Fruit fly (Drosophila melanogaster) whole organism, embryonic: ENCODE results near the gene meso18E.
A peak's percentile ranks its signal among the peaks of the same experiment; 100 is the strongest.

ENCODE experiments used
- Antp ChIP-seq: fragments of 200-800 bp; sonication (Bioruptor generic); optimal IDR thresholded peaks from 3 replicates; lab custom pipeline; 2016; ENCODE audit warnings: missing biosample characterization, missing genetic modification characterization
- Atf3 ChIP-seq: fragments of 200-800 bp; sonication (Bioruptor generic); optimal IDR thresholded peaks from 3 replicates; lab custom pipeline; 2016; ENCODE audit warnings: missing biosample characterization, missing genetic modification characterization
- BEAF-32 ChIP-seq: fragments of 200-800 bp; sonication (Bioruptor generic); optimal IDR thresholded peaks from 3 replicates; lab custom pipeline; 2017; ENCODE audit warnings: missing biosample characterization, missing genetic modification characterization, mild to moderate bottlenecking, moderate library complexity, missing genetic modification reagents
- CG10366 ChIP-seq: fragments of 200-800 bp; sonication (Bioruptor generic); IDR thresholded peaks from 2 replicates; pipeline ENCODE4 v1.3.6; 2022; ENCODE audit warnings: missing biosample characterization, missing genetic modification characterization
- CG11456 ChIP-seq: fragments of 200-800 bp; sonication (Bioruptor generic); IDR thresholded peaks from 3 replicates; pipeline ENCODE4 v1.3.6; 2022; ENCODE audit warnings: missing biosample characterization, missing genetic modification characterization
- CG11695 ChIP-seq: fragments of 200-800 bp; sonication (Bioruptor generic); IDR thresholded peaks from 3 replicates; pipeline ENCODE4 v1.3.6; 2022; ENCODE audit warnings: missing biosample characterization, missing genetic modification characterization
- CG12299 ChIP-seq: fragments of 200-800 bp; sonication (Bioruptor generic); optimal IDR thresholded peaks from 2 replicates; lab custom pipeline; 2018; ENCODE audit warnings: missing biosample characterization, mild to moderate bottlenecking, missing genetic modification characterization
- CG13123 ChIP-seq: fragments of 200-800 bp; sonication (Bioruptor generic); optimal IDR thresholded peaks from 2 replicates; lab custom pipeline; 2016; ENCODE audit warnings: missing biosample characterization, missing genetic modification characterization
- CG14860 ChIP-seq: fragments of 200-800 bp; sonication (Bioruptor generic); IDR thresholded peaks from 3 replicates; pipeline ENCODE4 v1.3.6; 2022; ENCODE audit warnings: missing biosample characterization, missing genetic modification characterization; ENCODE audit not compliant: partially characterized antibody
- CG17829 ChIP-seq: fragments of 200-800 bp; optimal IDR thresholded peaks from 2 replicates; lab custom pipeline; 2019; ENCODE audit warnings: missing biosample characterization, mild to moderate bottlenecking, missing genetic modification characterization, moderate library complexity
- CG1792 ChIP-seq: fragments of 200-800 bp; sonication (Bioruptor generic); optimal IDR thresholded peaks from 2 replicates; lab custom pipeline; 2016; ENCODE audit warnings: missing biosample characterization, missing genetic modification characterization
- CG1832 ChIP-seq: fragments of 200-800 bp; sonication (Bioruptor generic); optimal IDR thresholded peaks from 2 replicates; lab custom pipeline; 2017; ENCODE audit warnings: missing biosample characterization, mild to moderate bottlenecking, missing genetic modification characterization, inconsistent platforms
- CG18619 ChIP-seq: fragments of 200-800 bp; sonication (Bioruptor generic); optimal IDR thresholded peaks from 3 replicates; lab custom pipeline; 2017; ENCODE audit warnings: missing biosample characterization, mild to moderate bottlenecking, missing genetic modification characterization
- CG2202 ChIP-seq: fragments of 200-800 bp; sonication (Bioruptor generic); optimal IDR thresholded peaks from 2 replicates; lab custom pipeline; 2018; ENCODE audit warnings: missing biosample characterization, mild to moderate bottlenecking, missing genetic modification characterization
- CG31224 ChIP-seq: fragments of 200-800 bp; sonication (Bioruptor generic); IDR thresholded peaks from 2 replicates; pipeline ENCODE4 v1.3.6; 2022; ENCODE audit warnings: missing biosample characterization, missing genetic modification characterization
- CG32767 ChIP-seq: fragments of 200-800 bp; sonication (Bioruptor generic); IDR thresholded peaks from 2 replicates; pipeline ENCODE4 v1.3.6; 2022; ENCODE audit warnings: missing biosample characterization, missing genetic modification characterization
- CG5180 ChIP-seq: fragments of 200-800 bp; sonication (Bioruptor generic); optimal IDR thresholded peaks from 3 replicates; lab custom pipeline; 2017; ENCODE audit warnings: missing biosample characterization, missing genetic modification characterization, mild to moderate bottlenecking, moderate library complexity, missing genetic modification reagents
- CG6175 ChIP-seq: fragments of 200-800 bp; sonication (Bioruptor generic); IDR thresholded peaks from 3 replicates; pipeline ENCODE4 v1.3.6; 2022; ENCODE audit warnings: missing biosample characterization, missing genetic modification characterization
- CG6272 ChIP-seq: fragments of 200-800 bp; sonication (Bioruptor generic); IDR thresholded peaks from 2 replicates; pipeline ENCODE4 v1.3.6; 2022; ENCODE audit warnings: missing biosample characterization, missing genetic modification characterization
- CG6854 ChIP-seq: fragments of 200-800 bp; sonication (Bioruptor generic); optimal IDR thresholded peaks from 3 replicates; lab custom pipeline; 2017; ENCODE audit warnings: missing biosample characterization, mild to moderate bottlenecking, missing genetic modification characterization
- CG7928 ChIP-seq: fragments of 200-800 bp; sonication (Bioruptor generic); optimal IDR thresholded peaks from 2 replicates; lab custom pipeline; 2017; ENCODE audit warnings: missing biosample characterization, mild to moderate bottlenecking, missing genetic modification characterization
- CHES-1-like ChIP-seq: fragments of 200-800 bp; sonication (Bioruptor generic); optimal IDR thresholded peaks from 2 replicates; lab custom pipeline; 2016; ENCODE audit warnings: missing biosample characterization, missing genetic modification characterization
- E2f1 ChIP-seq: fragments of 200-800 bp; sonication (Bioruptor generic); IDR thresholded peaks from 2 replicates; pipeline ENCODE4 v1.3.6; 2022; ENCODE audit warnings: missing biosample characterization, missing genetic modification characterization
- Ets97D ChIP-seq: fragments of 200-800 bp; sonication (Bioruptor generic); optimal IDR thresholded peaks from 3 replicates; lab custom pipeline; 2016; ENCODE audit warnings: missing biosample characterization, missing genetic modification characterization
- Fer1 ChIP-seq: fragments of 200-800 bp; sonication (Bioruptor generic); optimal IDR thresholded peaks from 2 replicates; lab custom pipeline; 2017; ENCODE audit warnings: missing biosample characterization, mild to moderate bottlenecking, missing genetic modification characterization
- HLH4C ChIP-seq: fragments of 200-800 bp; sonication (Bioruptor generic); IDR thresholded peaks from 3 replicates; pipeline ENCODE4 v1.3.6; 2022; ENCODE audit warnings: missing biosample characterization, missing genetic modification characterization; ENCODE audit not compliant: partially characterized antibody
- MTF-1 ChIP-seq: fragments of 200-800 bp; sonication (Bioruptor generic); optimal IDR thresholded peaks from 2 replicates; lab custom pipeline; 2018; ENCODE audit warnings: missing biosample characterization, mild to moderate bottlenecking, missing genetic modification characterization, borderline replicate concordance
- NfI ChIP-seq: fragments of 200-800 bp; sonication (Bioruptor generic); optimal IDR thresholded peaks from 3 replicates; lab custom pipeline; 2018; ENCODE audit warnings: missing biosample characterization, mild to moderate bottlenecking, missing genetic modification characterization, moderate library complexity
- Opbp ChIP-seq: fragments of 200-800 bp; sonication (Bioruptor generic); IDR thresholded peaks from 3 replicates; pipeline ENCODE4 v1.3.6; 2022; ENCODE audit warnings: missing biosample characterization, missing genetic modification characterization; ENCODE audit not compliant: partially characterized antibody
- Ravus ChIP-seq: fragments of 200-800 bp; sonication (Bioruptor generic); IDR thresholded peaks from 2 replicates; pipeline ENCODE4 v1.3.6; 2022; ENCODE audit warnings: missing biosample characterization, missing genetic modification characterization
- Sry-β ChIP-seq: fragments of 200-800 bp; sonication (Bioruptor generic); optimal IDR thresholded peaks from 2 replicates; lab custom pipeline; 2018; ENCODE audit warnings: missing biosample characterization, mild to moderate bottlenecking, missing genetic modification characterization, moderate library complexity
- Trl ChIP-seq, 3 experiments: fragments of >200 bp in 2 of 3; fragments of 200-800 bp in 1 of 3; sonication (Bioruptor generic) in 1 of 3; optimal IDR thresholded peaks; 2 replicates in 1 of 3; 3 replicates in 2 of 3; lab custom pipeline; 2016 to 2017; ENCODE audit warnings: missing biosample characterization in 1 of 3, missing genetic modification characterization in 1 of 3
- ara ChIP-seq: fragments of 200-800 bp; sonication (Bioruptor generic); IDR thresholded peaks from 2 replicates; pipeline ENCODE4 v1.3.6; 2022; ENCODE audit warnings: missing biosample characterization, missing genetic modification characterization
- bbx ChIP-seq: fragments of 200-800 bp; sonication (Bioruptor generic); IDR thresholded peaks from 2 replicates; pipeline ENCODE4 v1.3.6; 2022; ENCODE audit warnings: missing biosample characterization, missing genetic modification characterization; ENCODE audit not compliant: partially characterized antibody
- ci ChIP-seq: fragments of 200-800 bp; sonication (Bioruptor generic); IDR thresholded peaks from 3 replicates; pipeline ENCODE4 v1.3.6; 2022; ENCODE audit warnings: missing biosample characterization, missing genetic modification characterization
- danr ChIP-seq: fragments of 200-800 bp; sonication (Bioruptor generic); IDR thresholded peaks from 2 replicates; pipeline ENCODE4 v1.3.6; 2022; ENCODE audit warnings: missing biosample characterization, missing genetic modification characterization
- dimm ChIP-seq: fragments of 200-800 bp; sonication (Bioruptor generic); IDR thresholded peaks from 2 replicates; pipeline ENCODE4 v1.3.6; 2022; ENCODE audit warnings: missing biosample characterization, missing genetic modification characterization
- her ChIP-seq: fragments of 200-800 bp; sonication (Bioruptor generic); optimal IDR thresholded peaks from 2 replicates; lab custom pipeline; 2016; ENCODE audit warnings: missing biosample characterization, missing genetic modification characterization
- insv ChIP-seq, 2 experiments: fragments of 200-800 bp; sonication (Bioruptor generic); optimal IDR thresholded peaks; 3 replicates each; lab custom pipeline; 2016 to 2018; ENCODE audit warnings: missing biosample characterization in 2 of 2, missing genetic modification characterization in 2 of 2
- odd ChIP-seq: fragments of 200-800 bp; sonication (Bioruptor generic); optimal IDR thresholded peaks from 2 replicates; lab custom pipeline; 2017; ENCODE audit warnings: missing biosample characterization, mild to moderate bottlenecking, missing genetic modification characterization
- pfk ChIP-seq: fragments of 200-800 bp; sonication (Bioruptor generic); optimal IDR thresholded peaks from 2 replicates; lab custom pipeline; 2018; ENCODE audit warnings: missing biosample characterization, mild to moderate bottlenecking, missing genetic modification characterization, moderate library complexity
- pum ChIP-seq: fragments of 200-800 bp; sonication (Bioruptor generic); optimal IDR thresholded peaks from 2 replicates; lab custom pipeline; 2016; ENCODE audit warnings: missing biosample characterization, missing genetic modification characterization
- schlank ChIP-seq: fragments of 200-800 bp; sonication (Bioruptor generic); optimal IDR thresholded peaks from 2 replicates; lab custom pipeline; 2018; ENCODE audit warnings: missing biosample characterization, mild to moderate bottlenecking, missing genetic modification characterization
- so ChIP-seq: fragments of 200-800 bp; sonication (Bioruptor generic); IDR thresholded peaks from 3 replicates; pipeline ENCODE4 v1.3.6; 2022; ENCODE audit warnings: missing biosample characterization, missing genetic modification characterization
- sug ChIP-seq: fragments of 200-800 bp; optimal IDR thresholded peaks from 2 replicates; lab custom pipeline; 2019; ENCODE audit warnings: missing biosample characterization, mild to moderate bottlenecking, missing genetic modification characterization, moderate library complexity
- trem ChIP-seq: fragments of 200-800 bp; optimal IDR thresholded peaks from 3 replicates; lab custom pipeline; 2019; ENCODE audit warnings: missing biosample characterization, mild to moderate bottlenecking, missing genetic modification characterization, moderate library complexity
- ttk ChIP-seq: fragments of 200-800 bp; sonication (Bioruptor generic); IDR thresholded peaks from 2 replicates; pipeline ENCODE4 v2.1.2; 2022; ENCODE audit warnings: missing biosample characterization, missing genetic modification characterization
- usp ChIP-seq: fragments of >200 bp; optimal IDR thresholded peaks from 2 replicates; lab custom pipeline; 2017; ENCODE audit warnings: missing biosample characterization, missing genetic modification characterization
- zf30C ChIP-seq: fragments of 200-800 bp; sonication (Bioruptor generic); optimal IDR thresholded peaks from 3 replicates; lab custom pipeline; 2018; ENCODE audit warnings: missing biosample characterization, mild to moderate bottlenecking, missing genetic modification characterization

Gene meso18E

DNA sequence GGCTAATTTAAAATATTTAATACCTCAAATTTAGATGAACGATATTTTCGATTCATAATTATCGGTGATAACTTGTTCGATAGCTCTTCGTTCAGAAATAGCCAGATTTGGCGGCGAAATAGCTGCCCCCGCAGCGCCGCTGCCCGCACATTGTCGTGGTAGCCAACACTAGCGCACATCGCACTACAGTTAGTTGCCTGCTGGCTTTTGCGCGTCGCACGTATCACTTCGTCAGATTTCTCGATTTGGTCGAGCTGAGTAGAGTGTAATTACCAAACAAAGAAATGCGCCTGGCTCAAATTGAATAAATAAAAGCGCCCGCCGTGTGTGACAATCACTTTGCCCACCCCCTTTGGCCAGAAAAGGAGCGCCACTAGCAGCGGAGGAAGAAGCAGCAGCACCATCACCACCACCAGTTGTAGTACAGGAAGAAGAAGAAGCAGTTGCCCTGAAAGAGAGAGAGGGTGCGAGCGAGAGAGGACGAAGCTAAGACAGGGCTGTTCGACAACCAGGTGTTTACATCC, 37.8 kb upstream of the meso18E start, which contains the start of gene Abcd3 (continued):
- TF ChIP-seq sug (peak; percentile 59), Opbp (GFP tag; lab: Robert Waterston, UW) (peak; percentile 78), CG12299 (tag; lab: Kevin White, UChicago) (peak; percentile 42), NfI (peak; percentile 19), MTF-1 (GFP tag; lab: Kevin White, UChicago) (peak; percentile 37), ara (GFP tag; lab: Robert Waterston, UW) (peak; percentile 36; the same call in 1 of the 2 replicates), CG11456 (0 out of 3 replicates have a peak, but pooled peaks have one; percentile 49), CG13123 (no peak), CG1792 (peak; percentile 40), HLH4C (peak; percentile 75), Ets97D (peak; percentile 18), CG14860 (GFP tag; lab: Robert Waterston, UW) (peak; percentile 67), Atf3 (GFP tag; lab: Kevin White, UChicago) (no peak), CG17829 (tag; lab: Kevin White, UChicago) (peak; percentile 49), BEAF-32 (peak; percentile 58), ci (GFP tag; lab: Robert Waterston, UW) (peak; percentile 68; the same call in 1 of the 3 replicates), CG1832 (GFP tag; lab: Kevin White, UChicago) (peak; percentile 87), bbx (peak; percentile 65), CG6854 (GFP tag; lab: Kevin White, UChicago) (peak; percentile 46), CG5180 (GFP tag; lab: Kevin White, UChicago) (peak; percentile 44), CG6175 (GFP tag; lab: Robert Waterston, UW) (0 out of 3 replicates have a peak, but pooled peaks have one; percentile 40), so (GFP tag; lab: Robert Waterston, UW) (peak; percentile 74; the same call in 2 of the 3 replicates), Fer1 (GFP tag; lab: Kevin White, UChicago) (peak; percentile 71), schlank (peak; percentile 50), Antp (GFP tag; lab: Kevin White, UChicago) (peak; percentile 27), Sry-β (GFP tag; lab: Kevin White, UChicago) (peak; percentile 99), Ravus (GFP tag; lab: Robert Waterston, UW) (no peak), insv (GFP tag; optimal IDR thresholded peaks at IDR 0.05; lab: Kevin White, UChicago) (peak in 1 of 2 experiments; percentile 52), Trl (optimal IDR thresholded peaks at IDR 0.05; lab: Kevin White, UChicago) (peak in 1 of 2 experiments; percentile 39), Trl (GFP tag; optimal IDR thresholded peaks at IDR 0.05; lab: Kevin White, UChicago) (peak; percentile 51), CG6272 (GFP tag; lab: Robert Waterston, UW) (no peak), odd (GFP tag; lab: Kevin White, UChicago) (peak; percentile 47), dimm (GFP tag; lab: Robert Waterston, UW) (no peak), CG10366 (peak; percentile 34; the same call in 1 of the 2 replicates), CG31224 (GFP tag; lab: Robert Waterston, UW) (0 out of 2 replicates have a peak, but pooled peaks have one; percentile 10), CG2202 (tag; lab: Kevin White, UChicago) (peak; percentile 27), her (GFP tag; lab: Kevin White, UChicago) (peak; percentile 55), pum (GFP tag; lab: Kevin White, UChicago) (no peak), CHES-1-like (GFP tag; lab: Kevin White, UChicago) (peak; percentile 19), usp (GFP tag; lab: Kevin White, UChicago) (no peak), CG11695 (GFP tag; lab: Robert Waterston, UW) (no peak), zf30C (GFP tag; lab: Kevin White, UChicago) (peak; percentile 16), danr (GFP tag; lab: Robert Waterston, UW) (no peak), CG18619 (peak; percentile 23), CG7928 (GFP tag; lab: Kevin White, UChicago) (peak; percentile 23), trem (tag; lab: Kevin White, UChicago) (peak; percentile 46), E2f1 (GFP tag; lab: Robert Waterston, UW) (no peak), CG32767 (GFP tag; lab: Robert Waterston, UW) (peak; percentile 38; the same call in 1 of the 2 replicates), pfk (no peak), ttk (GFP tag; lab: Robert Waterston, UW) (no peak)
